Worm (Caenorhabditis elegans): ENCODE results near the gene lsm-1.

Gene lsm-1

ce11 chrII:11099841-11100240 is 26.9 kb upstream of the lsm-1 start, which contains the start of gene C09H10.4:
C09H10.4 (plus strand) TSS chrII:11100141.
- TF ChIP-seq nhr-237 (tag; optimal IDR thresholded peaks at IDR 0.05) = no peak
- no peak for TF ChIP-seq zip-8 (tag; optimal IDR thresholded peaks at IDR 0.05)

DNA sequence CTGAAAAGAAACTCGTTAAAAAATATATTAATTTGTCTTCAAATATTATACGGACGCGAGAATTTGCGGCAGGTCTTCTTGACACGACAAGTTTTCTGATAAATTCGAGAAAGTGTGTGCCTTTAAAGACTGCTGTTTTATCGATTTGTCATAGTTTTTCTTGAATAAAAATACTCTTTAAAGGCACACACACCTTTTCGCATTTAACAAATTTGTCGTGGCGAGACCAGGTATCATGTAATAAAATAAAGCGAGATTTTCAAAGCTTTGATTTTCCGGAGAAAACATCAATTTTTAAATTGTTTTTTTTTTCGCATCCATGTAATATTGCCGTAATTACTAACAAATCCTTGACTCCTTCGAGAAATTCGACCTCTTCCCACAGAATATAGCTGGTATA is 25.6 kb upstream of the lsm-1 start:
- TF ChIP-seq mab-5 (tag; optimal IDR thresholded peaks at IDR 0.05) = no peak
- no peak for TF ChIP-seq unc-62 (GFP tag; optimal IDR thresholded peaks at IDR 0.05)
- no peak for TF ChIP-seq tbx-8 (GFP tag; optimal IDR thresholded peaks at IDR 0.05)
- TF ChIP-seq drap-1 (GFP tag; optimal IDR thresholded peaks at IDR 0.05) = no peak
- TF ChIP-seq ham-2 (GFP tag; optimal IDR thresholded peaks at IDR 0.05) = no peak
- no peak for TF ChIP-seq lin-13 (tag; optimal IDR thresholded peaks at IDR 0.05)
- TF ChIP-seq mep-1 (tag; optimal IDR thresholded peaks at IDR 0.05) = no peak
- no peak for TF ChIP-seq nhr-2 (tag; optimal IDR thresholded peaks at IDR 0.05)
- TF ChIP-seq sptf-1 (tag; optimal IDR thresholded peaks at IDR 0.05) = no peak
- TF ChIP-seq ces-1 (GFP tag; optimal IDR thresholded peaks at IDR 0.05) = no peak
- TF ChIP-seq elt-1 (tag; optimal IDR thresholded peaks at IDR 0.05; ENCODE audit: borderline replicate concordance, insufficient read depth) = no peak
- TF ChIP-seq M03D4.4 (tag; optimal IDR thresholded peaks at IDR 0.05) = no peak
- TF ChIP-seq ceh-83 (GFP tag; optimal IDR thresholded peaks at IDR 0.05) = no peak
- no peak for TF ChIP-seq mls-2 (tag; optimal IDR thresholded peaks at IDR 0.05)
- TF ChIP-seq blmp-1 (tag; optimal IDR thresholded peaks at IDR 0.05) = no peak
- TF ChIP-seq nhr-12 (tag; optimal IDR thresholded peaks at IDR 0.05) = no peak
- TF ChIP-seq zip-8 (tag; optimal IDR thresholded peaks at IDR 0.05) = no peak
- no peak for TF ChIP-seq snpc-4 (tag; optimal IDR thresholded peaks at IDR 0.05)
- no peak for TF ChIP-seq lin-32 (GFP tag; optimal IDR thresholded peaks at IDR 0.05)

DNA sequence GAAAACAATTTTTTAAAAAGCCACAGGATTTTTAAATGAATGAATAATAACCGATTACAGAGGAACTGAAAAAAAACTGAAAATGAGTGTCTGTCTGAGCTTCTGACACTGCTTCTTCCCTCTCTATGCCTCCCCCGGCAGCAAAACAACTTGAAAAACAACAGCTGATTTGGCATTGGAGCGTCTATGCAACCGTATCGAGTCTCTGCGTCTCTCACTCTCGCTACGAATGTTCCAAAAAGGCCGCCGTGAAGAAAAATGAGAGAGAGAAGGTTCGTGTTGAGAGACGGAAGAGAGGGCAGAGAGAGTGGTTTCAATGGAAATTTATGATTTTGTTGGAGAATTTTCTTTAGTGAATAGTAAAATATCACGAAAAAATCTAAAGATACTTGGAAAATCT is 23.7 kb upstream of the lsm-1 start:
- no peak for TF ChIP-seq mls-2 (tag; optimal IDR thresholded peaks at IDR 0.05)
- no peak for TF ChIP-seq sem-2 (GFP tag; optimal IDR thresholded peaks at IDR 0.05)
- TF ChIP-seq unc-39 (tag; optimal IDR thresholded peaks at IDR 0.05) = no peak
- no peak for TF ChIP-seq unc-62 (GFP tag; optimal IDR thresholded peaks at IDR 0.05)
- TF ChIP-seq mab-5 (tag; optimal IDR thresholded peaks at IDR 0.05) = no peak
- TF ChIP-seq M03D4.4 (tag; optimal IDR thresholded peaks at IDR 0.05) = no peak
- TF ChIP-seq mep-1 (tag; optimal IDR thresholded peaks at IDR 0.05) = peak; percentile 71
- no peak for TF ChIP-seq nhr-28 (tag; optimal IDR thresholded peaks at IDR 0.05)
- TF ChIP-seq pha-4 (tag; optimal IDR thresholded peaks at IDR 0.05) = peak; percentile 25
- no peak for TF ChIP-seq elt-1 (tag; optimal IDR thresholded peaks at IDR 0.05; ENCODE audit: borderline replicate concordance, insufficient read depth)
- no peak for TF ChIP-seq sptf-1 (tag; optimal IDR thresholded peaks at IDR 0.05)
- no peak for TF ChIP-seq flh-1 (GFP tag; optimal IDR thresholded peaks at IDR 0.05)
- TF ChIP-seq zip-8 (tag; optimal IDR thresholded peaks at IDR 0.05) = no peak
- no peak for TF ChIP-seq nhr-12 (tag; optimal IDR thresholded peaks at IDR 0.05)
- no peak for TF ChIP-seq tbx-8 (GFP tag; optimal IDR thresholded peaks at IDR 0.05)
- TF ChIP-seq nhr-76 (tag; optimal IDR thresholded peaks at IDR 0.05) = no peak
- TF ChIP-seq nhr-237 (tag; optimal IDR thresholded peaks at IDR 0.05) = peak; percentile 26
- no peak for TF ChIP-seq bed-3 (GFP tag; optimal IDR thresholded peaks at IDR 0.05)
- TF ChIP-seq ceh-43 (GFP tag; optimal IDR thresholded peaks at IDR 0.05) = no peak
- TF ChIP-seq drap-1 (GFP tag; optimal IDR thresholded peaks at IDR 0.05) = no peak
- TF ChIP-seq snpc-4 (tag; optimal IDR thresholded peaks at IDR 0.05) = no peak
- TF ChIP-seq ces-1 (GFP tag; optimal IDR thresholded peaks at IDR 0.05) = peak; percentile 12
- peak; percentile 40 for TF ChIP-seq lsy-2 (tag; optimal IDR thresholded peaks at IDR 0.05)
- no peak for TF ChIP-seq ceh-39 (tag; optimal IDR thresholded peaks at IDR 0.05)
- no peak for TF ChIP-seq ztf-11 (tag; optimal IDR thresholded peaks at IDR 0.05)
- no peak for TF ChIP-seq nhr-2 (tag; optimal IDR thresholded peaks at IDR 0.05)
- peak; percentile 67 for TF ChIP-seq unc-120 (tag; optimal IDR thresholded peaks at IDR 0.05; ENCODE audit: poor library complexity, severe bottlenecking)
- TF ChIP-seq lin-13 (tag; optimal IDR thresholded peaks at IDR 0.05) = no peak
- TF ChIP-seq hlh-1 (tag; optimal IDR thresholded peaks at IDR 0.05) = peak; percentile 90
- no peak for TF ChIP-seq lin-32 (GFP tag; optimal IDR thresholded peaks at IDR 0.05)
- no peak for TF ChIP-seq ceh-83 (GFP tag; optimal IDR thresholded peaks at IDR 0.05)
- no peak for TF ChIP-seq cnd-1 (tag; optimal IDR thresholded peaks at IDR 0.05)
- no peak for TF ChIP-seq ham-2 (GFP tag; optimal IDR thresholded peaks at IDR 0.05)
- no peak for TF ChIP-seq blmp-1 (tag; optimal IDR thresholded peaks at IDR 0.05)
- TF ChIP-seq elt-3 (tag; optimal IDR thresholded peaks at IDR 0.05) = no peak

DNA sequence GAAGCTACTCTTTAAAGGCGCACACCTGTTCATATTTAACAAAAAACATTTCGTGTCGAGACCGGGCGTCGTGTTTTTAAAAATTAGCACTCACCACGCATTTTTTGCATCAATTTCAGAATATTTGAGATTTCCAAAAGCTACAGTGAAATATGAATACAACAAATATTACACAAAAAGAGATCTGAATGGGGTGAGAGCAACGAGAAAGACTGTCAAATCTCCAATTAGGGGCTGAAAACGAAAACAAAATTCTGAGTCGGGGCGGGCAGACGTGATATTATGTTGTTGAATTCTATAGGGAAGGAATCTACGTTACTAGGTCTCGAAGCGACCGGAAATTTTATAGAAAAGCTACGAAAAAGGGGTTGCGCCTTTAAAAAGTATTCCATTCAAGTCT is 23.1 kb upstream of the lsm-1 start, which contains the start of gene C09H10.5:
TSS of gene C09H10.5 (minus strand) at position 101 of the 400 bp plus-strand sequence.
- no peak for TF ChIP-seq lin-32 (GFP tag; optimal IDR thresholded peaks at IDR 0.05)
- no peak for TF ChIP-seq hlh-1 (tag; optimal IDR thresholded peaks at IDR 0.05)
- TF ChIP-seq mab-5 (tag; optimal IDR thresholded peaks at IDR 0.05) = no peak
- TF ChIP-seq elt-3 (tag; optimal IDR thresholded peaks at IDR 0.05) = no peak
- TF ChIP-seq unc-120 (tag; optimal IDR thresholded peaks at IDR 0.05; ENCODE audit: poor library complexity, severe bottlenecking) = no peak
- TF ChIP-seq tbx-8 (GFP tag; optimal IDR thresholded peaks at IDR 0.05) = no peak
- TF ChIP-seq cnd-1 (tag; optimal IDR thresholded peaks at IDR 0.05) = no peak

All from whole organism, mixed stage, embryonic.